Worm (Caenorhabditis elegans) whole organism, mixed stage, embryonic: ENCODE measurements around the gene B0001.2.
A peak's percentile ranks its signal among the peaks of the same experiment; 100 is the strongest.
"Not testable (repeated sequence)": the region's sequence is repeated elsewhere in the genome, so short reads cannot be mapped to it uniquely, and the experiment has no call there.

Experiments
- M03D4.4 ChIP-seq: sonication (generic microtip); optimal IDR thresholded peaks from 2 replicates; lab custom pipeline; 2017; ENCODE audit warnings: mild to moderate bottlenecking, missing genetic modification characterization, missing compliant biosample characterization
- blmp-1 ChIP-seq: fragments of 150-350 bp; optimal IDR thresholded peaks from 2 replicates; lab custom pipeline; 2014; ENCODE audit warnings: missing biosample characterization, missing genetic modification characterization
- ceh-39 ChIP-seq: fragments of 150-350 bp; optimal IDR thresholded peaks from 2 replicates; lab custom pipeline; 2014; ENCODE audit warnings: missing biosample characterization, missing genetic modification characterization
- ceh-43 ChIP-seq: fragments of 200-800 bp; sonication (Bioruptor generic); optimal IDR thresholded peaks from 2 replicates; lab custom pipeline; 2018; ENCODE audit warnings: mild to moderate bottlenecking, missing genetic modification characterization, moderate library complexity, missing compliant biosample characterization
- ceh-83 ChIP-seq: fragments of 200-800 bp; sonication (Bioruptor generic); optimal IDR thresholded peaks from 2 replicates; lab custom pipeline; 2018; ENCODE audit warnings: mild to moderate bottlenecking, missing genetic modification characterization, missing compliant biosample characterization
- ces-1 ChIP-seq: fragments of 150-350 bp; optimal IDR thresholded peaks from 2 replicates; lab custom pipeline; 2014; ENCODE audit warnings: missing biosample characterization, missing genetic modification reagents, missing genetic modification characterization
- cnd-1 ChIP-seq: fragments of 200-800 bp; sonication (Bioruptor generic); optimal IDR thresholded peaks from 2 replicates; lab custom pipeline; 2018; ENCODE audit warnings: mild to moderate bottlenecking, missing genetic modification characterization, missing compliant biosample characterization
- elt-1 ChIP-seq: sonication (generic microtip); optimal IDR thresholded peaks from 2 replicates; lab custom pipeline; 2017; ENCODE audit warnings: missing genetic modification characterization, mild to moderate bottlenecking, missing compliant biosample characterization, antibody characterized with exemption, moderate library complexity, borderline replicate concordance; ENCODE audit not compliant: insufficient read depth
- flh-1 ChIP-seq: fragments of 200-800 bp; sonication (Bioruptor generic); optimal IDR thresholded peaks from 2 replicates; lab custom pipeline; 2018; ENCODE audit warnings: mild to moderate bottlenecking, missing genetic modification characterization, moderate library complexity, missing compliant biosample characterization
- ham-2 ChIP-seq: fragments of 200-800 bp; sonication (Bioruptor generic); optimal IDR thresholded peaks from 2 replicates; lab custom pipeline; 2018; ENCODE audit warnings: mild to moderate bottlenecking, missing genetic modification characterization, missing compliant biosample characterization
- hlh-1 ChIP-seq: fragments of 150-350 bp; optimal IDR thresholded peaks from 2 replicates; lab custom pipeline; 2014; ENCODE audit warnings: missing biosample characterization, missing genetic modification reagents, missing genetic modification characterization
- lin-13 ChIP-seq: fragments of 150-350 bp; optimal IDR thresholded peaks from 2 replicates; lab custom pipeline; 2014; ENCODE audit warnings: missing biosample characterization, missing genetic modification characterization
- lin-32 ChIP-seq: fragments of 200-800 bp; sonication (Bioruptor generic); optimal IDR thresholded peaks from 2 replicates; lab custom pipeline; 2018; ENCODE audit warnings: mild to moderate bottlenecking, missing genetic modification characterization, missing compliant biosample characterization
- mab-5 ChIP-seq: fragments of 150-350 bp; optimal IDR thresholded peaks from 2 replicates; lab custom pipeline; 2014; ENCODE audit warnings: missing biosample characterization, missing genetic modification characterization
- mep-1 ChIP-seq: fragments of 150-350 bp; optimal IDR thresholded peaks from 2 replicates; lab custom pipeline; 2017; ENCODE audit warnings: missing biosample characterization, missing genetic modification reagents, missing genetic modification characterization, inconsistent platforms
- nhr-12 ChIP-seq: fragments of 150-350 bp; optimal IDR thresholded peaks from 2 replicates; lab custom pipeline; 2014; ENCODE audit warnings: missing biosample characterization, missing genetic modification characterization
- nhr-2 ChIP-seq: fragments of 150-350 bp; optimal IDR thresholded peaks from 2 replicates; lab custom pipeline; 2014; ENCODE audit warnings: missing biosample characterization, missing genetic modification characterization
- pha-4 ChIP-seq: fragments of 150-350 bp; optimal IDR thresholded peaks from 2 replicates; lab custom pipeline; 2018; ENCODE audit warnings: missing biosample characterization, missing genetic modification reagents, missing genetic modification characterization
- sem-2 ChIP-seq: fragments of 200-800 bp; sonication (Bioruptor generic); optimal IDR thresholded peaks from 2 replicates; lab custom pipeline; 2018; ENCODE audit warnings: mild to moderate bottlenecking, missing genetic modification characterization, missing compliant biosample characterization
- snpc-4 ChIP-seq: fragments of 150-350 bp; optimal IDR thresholded peaks from 2 replicates; lab custom pipeline; 2014; ENCODE audit warnings: missing biosample characterization, missing genetic modification characterization
- sptf-1 ChIP-seq: sonication (generic microtip); optimal IDR thresholded peaks from 2 replicates; lab custom pipeline; 2017; ENCODE audit warnings: mild to moderate bottlenecking, missing genetic modification characterization, moderate library complexity, missing compliant biosample characterization
- unc-120 ChIP-seq: sonication (generic microtip); optimal IDR thresholded peaks from 2 replicates; lab custom pipeline; 2017; ENCODE audit warnings: missing genetic modification characterization, missing compliant biosample characterization; ENCODE audit not compliant: poor library complexity, severe bottlenecking
- unc-39 ChIP-seq: fragments of 150-350 bp; optimal IDR thresholded peaks from 2 replicates; lab custom pipeline; 2014; ENCODE audit warnings: missing biosample characterization, missing genetic modification characterization
- unc-62 ChIP-seq: fragments of 150-350 bp; optimal IDR thresholded peaks from 2 replicates; lab custom pipeline; 2014; ENCODE audit warnings: missing biosample characterization, missing genetic modification reagents, missing genetic modification characterization
- zip-8 ChIP-seq: fragments of 150-350 bp; optimal IDR thresholded peaks from 2 replicates; lab custom pipeline; 2014; ENCODE audit warnings: missing biosample characterization, missing genetic modification characterization
- ztf-11 ChIP-seq: fragments of 150-350 bp; optimal IDR thresholded peaks from 2 replicates; lab custom pipeline; 2014; ENCODE audit warnings: missing biosample characterization, missing genetic modification characterization

B0001.2 gene

ce11 chrIV:12194668-12195067, 43.9 kb upstream of the B0001.2 start:
- TF ChIP-seq nhr-12 (tag; lab: Kevin White, UChicago) (no peak), M03D4.4 (tag; lab: Kevin White, UChicago) (no peak), sem-2 (no peak), ces-1 (no peak)

ce11 chrIV:12193338-12193737, 42.6 kb upstream of the B0001.2 start:
- no peak for TF ChIP-seq ceh-83
- TF ChIP-seq ceh-43 (GFP tag; lab: Kevin White, UChicago), result peak; percentile 18
- TF ChIP-seq sem-2, result no peak
- TF ChIP-seq zip-8 (tag; lab: Kevin White, UChicago), result peak; percentile 93
- peak; percentile 69 for TF ChIP-seq nhr-2 (tag; lab: Kevin White, UChicago)

- TF ChIP-seq ham-2 (GFP tag; lab: Kevin White, UChicago), result no peak
- no peak for TF ChIP-seq flh-1 (GFP tag; lab: Kevin White, UChicago)
- peak; percentile 86 for TF ChIP-seq hlh-1 (tag; lab: Kevin White, UChicago)
- no peak for TF ChIP-seq blmp-1 (tag; lab: Kevin White, UChicago)
- TF ChIP-seq pha-4 (tag; lab: Kevin White, UChicago), result no peak
- TF ChIP-seq mab-5, result no peak
- TF ChIP-seq unc-62 (GFP tag; lab: Kevin White, UChicago), result peak; percentile 82
- no peak for TF ChIP-seq snpc-4 (tag; lab: Kevin White, UChicago)
- TF ChIP-seq ceh-43 (GFP tag; lab: Kevin White, UChicago), result no peak
- TF ChIP-seq nhr-2 (tag; lab: Kevin White, UChicago), result peak; percentile 61
- no peak for TF ChIP-seq unc-39 (tag; lab: Kevin White, UChicago)
- no peak for TF ChIP-seq zip-8 (tag; lab: Kevin White, UChicago)
- no peak for TF ChIP-seq lin-32
- no peak for TF ChIP-seq mep-1
- no peak for TF ChIP-seq cnd-1 (tag; lab: Kevin White, UChicago)
- TF ChIP-seq sptf-1 (tag; lab: Kevin White, UChicago), result no peak
- no peak for TF ChIP-seq lin-13 (tag; lab: Kevin White, UChicago)
- TF ChIP-seq unc-120 (tag; lab: Kevin White, UChicago), result no peak
- peak; percentile 40 for TF ChIP-seq ces-1
These were observed 41.5 kb upstream of the B0001.2 start for ce11 chrIV:12192104-12192763.

ce11 chrIV:12178235-12178634, 27.5 kb upstream of the B0001.2 start, which contains the start of gene nlr-1:
TSS of gene nlr-1 (minus strand) at chrIV:12178335.
- TF ChIP-seq sptf-1 (tag; lab: Kevin White, UChicago); sem-2; mab-5: not testable (repeated sequence)

ce11 chrIV:12167944-12168343, 17.2 kb upstream of the B0001.2 start, which contains the start of gene F20B10.3:
TSS of gene F20B10.3 (plus strand) at chrIV:12168244.
- TF ChIP-seq ceh-43 (GFP tag; lab: Kevin White, UChicago) (no peak), unc-62 (GFP tag; lab: Kevin White, UChicago) (no peak)

ce11 chrIV:12165432-12166078, 14.8 kb upstream of the B0001.2 start:
- TF ChIP-seq ztf-11 (tag; lab: Kevin White, UChicago) (no peak), ceh-39 (tag; lab: Kevin White, UChicago) (no peak), zip-8 (tag; lab: Kevin White, UChicago) (no peak), ceh-43 (GFP tag; lab: Kevin White, UChicago) (no peak), blmp-1 (tag; lab: Kevin White, UChicago) (no peak), lin-13 (tag; lab: Kevin White, UChicago) (no peak), ceh-83 (no peak), elt-1 (tag; lab: Kevin White, UChicago) (no peak)
- TF ChIP-seq, all 35 proteins: peak for 0
